Fruit fly (Drosophila melanogaster): ENCODE measurements around the gene Ret.

DNA sequence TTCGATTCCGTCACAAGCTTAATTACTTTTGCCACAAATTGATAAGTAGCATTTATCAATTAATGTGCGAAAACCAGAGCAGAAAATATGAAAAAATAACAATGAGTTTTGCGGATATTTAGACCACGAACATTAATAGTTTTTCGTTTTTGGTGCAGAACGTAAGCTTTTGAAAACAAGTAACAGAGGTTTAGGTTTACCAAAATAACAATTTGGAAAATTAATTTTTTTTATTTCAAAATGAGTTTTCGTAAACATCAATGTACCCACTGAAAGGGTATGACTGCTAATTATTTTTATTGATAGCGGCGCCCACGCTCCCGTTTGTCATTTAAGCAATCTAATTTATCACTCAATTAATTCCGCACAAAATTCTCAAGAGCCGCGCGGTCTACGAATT, 3.2 kb downstream of the Ret start:
- TF ChIP-seq CG8478 (optimal IDR thresholded peaks at IDR 0.05) (no peak), CTCF (optimal IDR thresholded peaks at IDR 0.05) (no peak)

All from S2 (cell line).